Fruit fly (Drosophila melanogaster) whole organism, embryonic: ENCODE measurements around the gene CG14219.
A peak's percentile ranks its signal among the peaks of the same experiment; 100 is the strongest.

Experiments
- Asciz ChIP-seq: fragments of 200-800 bp; sonication (Bioruptor generic); optimal IDR thresholded peaks from 2 replicates; lab custom pipeline; 2017; ENCODE audit warnings: missing biosample characterization, mild to moderate bottlenecking, missing genetic modification characterization, missing genetic modification reagents
- B-H1 ChIP-seq: fragments of 200-800 bp; sonication (Bioruptor generic); IDR thresholded peaks from 3 replicates; pipeline ENCODE4 v1.3.6; 2022; ENCODE audit warnings: missing biosample characterization, missing genetic modification characterization
- Bdp1 ChIP-seq: fragments of 200-800 bp; sonication (Bioruptor generic); optimal IDR thresholded peaks from 3 replicates; lab custom pipeline; 2016; ENCODE audit warnings: missing biosample characterization, missing genetic modification characterization
- CG13296 ChIP-seq: fragments of 200-800 bp; sonication (Bioruptor generic); optimal IDR thresholded peaks from 3 replicates; lab custom pipeline; 2018; ENCODE audit warnings: missing biosample characterization, mild to moderate bottlenecking, missing genetic modification characterization
- CG14014 ChIP-seq: fragments of 200-800 bp; sonication (Bioruptor generic); IDR thresholded peaks from 2 replicates; pipeline ENCODE4 v1.3.6; 2022; ENCODE audit warnings: missing biosample characterization, missing genetic modification characterization
- CG15601 ChIP-seq: fragments of 200-800 bp; sonication (Bioruptor generic); optimal IDR thresholded peaks from 3 replicates; lab custom pipeline; 2019; ENCODE audit warnings: missing biosample characterization, mild to moderate bottlenecking, missing genetic modification characterization, moderate library complexity
- CG15696 ChIP-seq: fragments of 200-800 bp; sonication (Bioruptor generic); optimal IDR thresholded peaks from 2 replicates; lab custom pipeline; 2019; ENCODE audit warnings: missing biosample characterization, mild to moderate bottlenecking, missing genetic modification characterization, moderate library complexity
- CG17612 ChIP-seq: fragments of 200-800 bp; sonication (Bioruptor generic); IDR thresholded peaks from 2 replicates; pipeline ENCODE4 v1.3.6; 2022; ENCODE audit warnings: missing biosample characterization, missing genetic modification characterization
- CG18476 ChIP-seq: fragments of 200-800 bp; sonication (Bioruptor generic); optimal IDR thresholded peaks from 2 replicates; lab custom pipeline; 2016; ENCODE audit warnings: missing biosample characterization, mild to moderate bottlenecking, missing genetic modification characterization
- CG2712 ChIP-seq: fragments of 200-800 bp; optimal IDR thresholded peaks from 3 replicates; lab custom pipeline; 2019; ENCODE audit warnings: missing biosample characterization, mild to moderate bottlenecking, missing genetic modification characterization, moderate library complexity
- CG30403 ChIP-seq: fragments of 200-800 bp; sonication (Bioruptor generic); optimal IDR thresholded peaks from 3 replicates; lab custom pipeline; 2016; ENCODE audit warnings: missing biosample characterization, missing genetic modification characterization
- CG30431 ChIP-seq: fragments of 200-800 bp; sonication (Bioruptor generic); optimal IDR thresholded peaks from 2 replicates; lab custom pipeline; 2017; ENCODE audit warnings: missing biosample characterization, missing genetic modification characterization
- CG34224 ChIP-seq: fragments of 200-800 bp; sonication (Bioruptor generic); IDR thresholded peaks from 3 replicates; pipeline ENCODE4 v1.3.6; 2022; ENCODE audit warnings: missing biosample characterization, missing genetic modification characterization; ENCODE audit not compliant: partially characterized antibody
- CG6175 ChIP-seq: fragments of 200-800 bp; sonication (Bioruptor generic); IDR thresholded peaks from 3 replicates; pipeline ENCODE4 v1.3.6; 2022; ENCODE audit warnings: missing biosample characterization, missing genetic modification characterization
- CG6654 ChIP-seq: fragments of 200-800 bp; sonication (Bioruptor generic); optimal IDR thresholded peaks from 2 replicates; lab custom pipeline; 2017; ENCODE audit warnings: missing biosample characterization, mild to moderate bottlenecking, missing genetic modification characterization
- CG7372 ChIP-seq: fragments of 200-800 bp; sonication (Bioruptor generic); IDR thresholded peaks from 2 replicates; pipeline ENCODE4 v1.3.6; 2022; ENCODE audit warnings: missing biosample characterization, missing genetic modification characterization
- CG7839 ChIP-seq: fragments of 200-800 bp; sonication (Bioruptor generic); optimal IDR thresholded peaks from 3 replicates; lab custom pipeline; 2018; ENCODE audit warnings: missing biosample characterization, mild to moderate bottlenecking, missing genetic modification characterization, moderate library complexity
- CG8944 ChIP-seq: fragments of 200-800 bp; sonication (Bioruptor generic); optimal IDR thresholded peaks from 3 replicates; lab custom pipeline; 2016; ENCODE audit warnings: missing biosample characterization, missing genetic modification characterization
- CG9797 ChIP-seq: fragments of 200-800 bp; sonication (Bioruptor generic); optimal IDR thresholded peaks from 3 replicates; lab custom pipeline; 2018; ENCODE audit warnings: missing biosample characterization, mild to moderate bottlenecking, missing genetic modification characterization
- CkIIα-i1 ChIP-seq: fragments of 200-800 bp; sonication (Bioruptor generic); IDR thresholded peaks from 2 replicates; pipeline ENCODE4 v1.3.6; 2022; ENCODE audit warnings: missing biosample characterization, missing genetic modification characterization
- Doc2 ChIP-seq: fragments of 200-800 bp; sonication (Bioruptor generic); IDR thresholded peaks from 2 replicates; pipeline ENCODE4 v1.3.6; 2022; ENCODE audit warnings: missing biosample characterization, missing genetic modification characterization
- Doc3 ChIP-seq: fragments of 200-800 bp; sonication (Bioruptor generic); IDR thresholded peaks from 3 replicates; pipeline ENCODE4 v1.3.6; 2022; ENCODE audit warnings: missing biosample characterization, missing genetic modification characterization; ENCODE audit not compliant: partially characterized antibody
- Eip74EF ChIP-seq, 2 experiments: fragments of 200-800 bp in 1 of 2; fragments of >200 bp in 1 of 2; sonication (Bioruptor generic) in 1 of 2; optimal IDR thresholded peaks; 2 replicates each; lab custom pipeline; 2017 to 2019; ENCODE audit warnings: missing biosample characterization in 2 of 2, missing genetic modification characterization in 2 of 2, mild to moderate bottlenecking in 1 of 2, moderate library complexity in 1 of 2
- Ets97D ChIP-seq: fragments of 200-800 bp; sonication (Bioruptor generic); optimal IDR thresholded peaks from 3 replicates; lab custom pipeline; 2016; ENCODE audit warnings: missing biosample characterization, missing genetic modification characterization
- Hey ChIP-seq: fragments of 200-800 bp; sonication (Bioruptor generic); optimal IDR thresholded peaks from 3 replicates; lab custom pipeline; 2018; ENCODE audit warnings: missing biosample characterization, mild to moderate bottlenecking, missing genetic modification characterization
- Mad ChIP-seq: fragments of 200-800 bp; sonication (Bioruptor generic); optimal IDR thresholded peaks from 2 replicates; lab custom pipeline; 2016; ENCODE audit warnings: missing biosample characterization, missing genetic modification characterization
- NFAT ChIP-seq: fragments of 200-800 bp; sonication (Bioruptor generic); IDR thresholded peaks from 2 replicates; pipeline ENCODE4 v1.3.6; 2022; ENCODE audit warnings: missing biosample characterization, missing genetic modification characterization
- Rfx ChIP-seq: fragments of 200-800 bp; sonication (Bioruptor generic); IDR thresholded peaks from 2 replicates; pipeline ENCODE4 v1.3.6; 2022; ENCODE audit warnings: missing biosample characterization, missing genetic modification characterization
- TFAM ChIP-seq: fragments of 200-800 bp; sonication (Bioruptor generic); optimal IDR thresholded peaks from 2 replicates; lab custom pipeline; 2017; ENCODE audit warnings: missing biosample characterization, missing genetic modification characterization, inconsistent platforms
- ash1 ChIP-seq: fragments of 200-800 bp; sonication (Bioruptor generic); optimal IDR thresholded peaks from 2 replicates; lab custom pipeline; 2018; ENCODE audit warnings: missing biosample characterization, mild to moderate bottlenecking, missing genetic modification characterization
- bab2 ChIP-seq: fragments of 200-800 bp; sonication (Bioruptor generic); optimal IDR thresholded peaks from 2 replicates; lab custom pipeline; 2016; ENCODE audit warnings: missing biosample characterization, missing genetic modification characterization
- chm ChIP-seq: fragments of 200-800 bp; sonication (Bioruptor generic); IDR thresholded peaks from 2 replicates; pipeline ENCODE4 v1.3.6; 2022; ENCODE audit warnings: missing biosample characterization, missing genetic modification characterization
- esg ChIP-seq: fragments of 200-800 bp; sonication (Bioruptor generic); conservative IDR thresholded peaks from 2 replicates; pipeline ENCODE4 v1.3.6; 2022; ENCODE audit warnings: missing biosample characterization, missing genetic modification characterization
- hkb ChIP-seq, 2 experiments: fragments of 200-800 bp in 1 of 2; fragments of >200 bp in 1 of 2; sonication (Bioruptor generic) in 1 of 2; IDR thresholded peaks in 1 of 2; optimal IDR thresholded peaks in 1 of 2; 2 replicates each; pipeline versions ENCODE4 v1.3.6 to Lab custom; 2017 to 2022; ENCODE audit warnings: missing biosample characterization in 1 of 2, missing genetic modification characterization in 1 of 2
- jing ChIP-seq: fragments of 200-800 bp; sonication (Bioruptor generic); optimal IDR thresholded peaks from 2 replicates; lab custom pipeline; 2018; ENCODE audit warnings: missing biosample characterization, mild to moderate bottlenecking, missing genetic modification characterization
- kah ChIP-seq: fragments of 200-800 bp; sonication (Bioruptor generic); optimal IDR thresholded peaks from 2 replicates; lab custom pipeline; 2018; ENCODE audit warnings: missing biosample characterization, mild to moderate bottlenecking, missing genetic modification characterization
- lab ChIP-seq: fragments of 200-800 bp; sonication (Bioruptor generic); optimal IDR thresholded peaks from 3 replicates; lab custom pipeline; 2017; ENCODE audit warnings: missing biosample characterization, missing genetic modification characterization, mild to moderate bottlenecking, moderate library complexity, missing genetic modification reagents
- lilli ChIP-seq: fragments of 200-800 bp; sonication (Bioruptor generic); optimal IDR thresholded peaks from 3 replicates; lab custom pipeline; 2016; ENCODE audit warnings: missing biosample characterization, missing genetic modification characterization
- oc ChIP-seq: fragments of 200-800 bp; sonication (Bioruptor generic); optimal IDR thresholded peaks from 2 replicates; lab custom pipeline; 2018; ENCODE audit warnings: missing biosample characterization, mild to moderate bottlenecking, missing genetic modification characterization, moderate library complexity
- pfk ChIP-seq: fragments of 200-800 bp; sonication (Bioruptor generic); optimal IDR thresholded peaks from 2 replicates; lab custom pipeline; 2018; ENCODE audit warnings: missing biosample characterization, mild to moderate bottlenecking, missing genetic modification characterization, moderate library complexity
- shn ChIP-seq: fragments of 200-800 bp; sonication (Bioruptor generic); optimal IDR thresholded peaks from 3 replicates; lab custom pipeline; 2016; ENCODE audit warnings: missing biosample characterization, missing genetic modification characterization
- sqz ChIP-seq: fragments of 200-800 bp; sonication (Bioruptor generic); optimal IDR thresholded peaks from 3 replicates; lab custom pipeline; 2018; ENCODE audit warnings: missing biosample characterization, mild to moderate bottlenecking, missing genetic modification characterization
- sr ChIP-seq: fragments of 200-800 bp; sonication (Bioruptor generic); IDR thresholded peaks from 3 replicates; pipeline ENCODE4 v1.3.6; 2022; ENCODE audit warnings: missing biosample characterization, missing genetic modification characterization
- tio ChIP-seq: fragments of 200-800 bp; sonication (Bioruptor generic); optimal IDR thresholded peaks from 2 replicates; lab custom pipeline; 2017; ENCODE audit warnings: missing biosample characterization, missing genetic modification characterization, inconsistent platforms
- tll ChIP-seq, 2 experiments: fragments of 200-800 bp in 1 of 2; fragments of >200 bp in 1 of 2; sonication (Bioruptor generic) in 1 of 2; optimal IDR thresholded peaks; 2 replicates each; lab custom pipeline; 2017 to 2019; ENCODE audit warnings: missing biosample characterization in 2 of 2, missing genetic modification characterization in 2 of 2, mild to moderate bottlenecking in 1 of 2, moderate library complexity in 1 of 2
- tna ChIP-seq: fragments of 200-800 bp; sonication (Bioruptor generic); IDR thresholded peaks from 2 replicates; pipeline ENCODE4 v1.3.6; 2022; ENCODE audit warnings: missing biosample characterization, missing genetic modification characterization; ENCODE audit not compliant: partially characterized antibody
- trem ChIP-seq: fragments of 200-800 bp; optimal IDR thresholded peaks from 3 replicates; lab custom pipeline; 2019; ENCODE audit warnings: missing biosample characterization, mild to moderate bottlenecking, missing genetic modification characterization, moderate library complexity
- vfl ChIP-seq: fragments of 200-800 bp; sonication (Bioruptor generic); optimal IDR thresholded peaks from 2 replicates; lab custom pipeline; 2016; ENCODE audit warnings: missing biosample characterization, missing genetic modification characterization

CG14219 gene

DNA sequence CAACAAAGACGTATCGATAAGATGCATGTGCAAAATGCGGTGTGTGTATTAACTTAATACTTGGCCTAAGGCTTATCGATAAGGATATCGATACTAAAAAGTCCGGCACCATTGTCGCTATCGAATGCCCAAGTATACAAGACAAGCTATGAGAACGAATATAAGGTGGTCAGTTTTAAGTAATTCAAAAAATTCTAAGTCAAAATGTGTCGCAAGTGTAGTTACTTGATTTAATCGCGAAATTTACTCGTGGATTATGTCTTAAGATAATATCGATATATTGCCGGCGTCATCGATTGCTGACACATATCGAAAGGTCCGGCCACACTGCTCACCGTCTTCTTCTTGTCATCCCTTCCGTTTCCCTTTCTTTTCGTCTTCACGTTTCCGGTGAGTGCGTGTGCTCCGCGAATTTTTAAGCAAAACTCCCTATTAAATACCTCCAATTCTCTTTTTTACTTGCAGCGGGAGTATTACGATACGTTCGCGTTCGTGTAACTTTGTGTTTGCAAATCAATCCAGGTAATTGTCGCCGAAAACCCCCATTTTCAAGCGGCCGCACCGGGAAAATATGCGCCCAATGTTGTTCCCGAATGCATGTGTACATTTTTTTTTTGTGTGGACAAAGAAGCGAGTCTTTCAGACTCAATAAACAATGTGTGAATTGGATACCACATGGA lies 7.9 kb upstream of the CG14219 start, which contains the start of gene RpS10b (continued):
- TF ChIP-seq tna (GFP tag; lab: Robert Waterston, UW) (peak; percentile 89), Ets97D (peak; percentile 99), chm (GFP tag; lab: Robert Waterston, UW) (peak; percentile 90), esg (GFP tag; lab: Robert Waterston, UW) (0 out of 2 replicates have a peak, but pooled peaks have one; percentile 19), CG7372 (peak; percentile 41), CG17612 (GFP tag; lab: Robert Waterston, UW) (peak; percentile 60; the same call in 1 of the 2 replicates), Doc2 (GFP tag; lab: Robert Waterston, UW) (no peak), hkb (optimal IDR thresholded peaks at IDR 0.05; lab: Kevin White, UChicago) (peak; percentile 49), hkb (GFP tag; IDR thresholded peaks at IDR 0.05; lab: Robert Waterston, UW) (peak; percentile 78), vfl (GFP tag; lab: Kevin White, UChicago) (no peak), trem (tag; lab: Kevin White, UChicago) (peak; percentile 83), CG2712 (tag; lab: Kevin White, UChicago) (peak; percentile 74), CkIIα-i1 (0 out of 2 replicates have a peak, but pooled peaks have one; percentile 17), CG34224 (GFP tag; lab: Robert Waterston, UW) (peak; percentile 88), tio (GFP tag; lab: Kevin White, UChicago) (peak; percentile 62), kah (GFP tag; lab: Kevin White, UChicago) (peak; percentile 89), CG6654 (GFP tag; lab: Kevin White, UChicago) (peak; percentile 77), CG30431 (peak; percentile 87), bab2 (peak; percentile 68), CG30403 (GFP tag; lab: Kevin White, UChicago) (peak; percentile 75), NFAT (GFP tag; lab: Robert Waterston, UW) (peak; percentile 85), pfk (peak; percentile 81), CG6175 (GFP tag; lab: Robert Waterston, UW) (peak; percentile 66; the same call in 2 of the 3 replicates), lab (peak; percentile 96), CG13296 (GFP tag; lab: Kevin White, UChicago) (peak; percentile 95), CG8944 (peak; percentile 73), sqz (GFP tag; lab: Kevin White, UChicago) (peak; percentile 94), CG15601 (tag; lab: Kevin White, UChicago) (peak; percentile 83), ash1 (GFP tag; lab: Kevin White, UChicago) (peak; percentile 81), Doc3 (peak; percentile 89), CG14014 (GFP tag; lab: Robert Waterston, UW) (peak; percentile 66; the same call in 1 of the 2 replicates), CG7839 (tag; lab: Kevin White, UChicago) (peak; percentile 83), CG18476 (GFP tag; lab: Kevin White, UChicago) (peak; percentile 70), Hey (tag; lab: Kevin White, UChicago) (peak; percentile 91), Rfx (GFP tag; lab: Robert Waterston, UW) (peak; percentile 80), Eip74EF (GFP tag; optimal IDR thresholded peaks at IDR 0.05; lab: Kevin White, UChicago) (peak in 1 of 2 experiments; percentile 87), oc (tag; lab: Kevin White, UChicago) (peak; percentile 68), sr (GFP tag; lab: Robert Waterston, UW) (peak; percentile 88), Asciz (GFP tag; lab: Kevin White, UChicago) (peak; percentile 94), jing (GFP tag; lab: Kevin White, UChicago) (peak; percentile 47), CG15696 (tag; lab: Kevin White, UChicago) (peak; percentile 32), Mad (GFP tag; lab: Kevin White, UChicago) (peak; percentile 86), TFAM (peak; percentile 68), CG9797 (peak; percentile 86), tll (GFP tag; optimal IDR thresholded peaks at IDR 0.05; lab: Kevin White, UChicago) (peak; percentile 31 to 38), lilli (GFP tag; lab: Kevin White, UChicago) (peak; percentile 28), shn (GFP tag; lab: Kevin White, UChicago) (peak; percentile 90), Bdp1 (peak; percentile 80), B-H1 (peak; percentile 42; the same call in 1 of the 3 replicates)
